Worm (Caenorhabditis elegans): ENCODE measurements around the gene C17C3.5.

ce11 chrII:5544764-5545163 is 6.9 kb upstream of the C17C3.5 start, which contains the start of gene ins-13:
- TF ChIP-seq lin-13 (GFP tag; optimal IDR thresholded peaks at IDR 0.05) (no peak), aly-2 (tag; optimal IDR thresholded peaks at IDR 0.05) (no peak), zag-1 (tag; optimal IDR thresholded peaks at IDR 0.05) (no peak), nhr-129 (tag; optimal IDR thresholded peaks at IDR 0.05) (no peak), skn-1 (tag; optimal IDR thresholded peaks at IDR 0.05) (no peak), nhr-11 (tag; optimal IDR thresholded peaks at IDR 0.05) (no peak), elt-1 (tag; optimal IDR thresholded peaks at IDR 0.05) (no peak), ama-1 (optimal IDR thresholded peaks at IDR 0.05) (no peak), elt-3 (tag; optimal IDR thresholded peaks at IDR 0.05) (no peak)
